Worm (Caenorhabditis elegans) whole organism, young adult: ENCODE results near the gene pei-1.

Source experiments
- B0261.1 ChIP-seq: sonication (generic microtip); optimal IDR thresholded peaks from 2 replicates; lab custom pipeline; 2016; ENCODE audit warnings: mild to moderate bottlenecking, missing genetic modification characterization, moderate library complexity, missing compliant biosample characterization
- C06A6.2 ChIP-seq: fragments of 200-800 bp; sonication (Bioruptor generic); conservative IDR thresholded peaks from 2 replicates; pipeline ENCODE4 v1.3.6; 2022; ENCODE audit warnings: missing genetic modification characterization, missing compliant biosample characterization
- F10E7.11 ChIP-seq: sonication (generic microtip); optimal IDR thresholded peaks from 2 replicates; lab custom pipeline; 2017; ENCODE audit warnings: mild to moderate bottlenecking, missing genetic modification characterization, moderate library complexity, missing compliant biosample characterization
- F23B12.7 ChIP-seq: sonication (generic microtip); optimal IDR thresholded peaks from 2 replicates; lab custom pipeline; 2017; ENCODE audit warnings: missing genetic modification characterization, mild to moderate bottlenecking, missing compliant biosample characterization, antibody characterized with exemption, moderate library complexity; ENCODE audit not compliant: insufficient read depth
- F33H1.4 ChIP-seq: fragments of 200-800 bp; sonication (Bioruptor generic); IDR thresholded peaks from 2 replicates; pipeline ENCODE4 v1.3.6; 2022; ENCODE audit warnings: missing genetic modification reagents, missing genetic modification characterization, missing compliant biosample characterization
- F57A8.1 ChIP-seq: fragments of 200-800 bp; sonication (Bioruptor generic); optimal IDR thresholded peaks from 2 replicates; lab custom pipeline; 2018; ENCODE audit warnings: mild to moderate bottlenecking, missing genetic modification characterization, moderate library complexity, missing compliant biosample characterization
- F57C9.4 ChIP-seq: sonication (generic microtip); optimal IDR thresholded peaks from 2 replicates; lab custom pipeline; 2017; ENCODE audit warnings: mild to moderate bottlenecking, missing genetic modification characterization, missing compliant biosample characterization
- K12H6.12 ChIP-seq: fragments of 200-800 bp; sonication (Bioruptor generic); optimal IDR thresholded peaks from 2 replicates; lab custom pipeline; 2018; ENCODE audit warnings: mild to moderate bottlenecking, missing genetic modification characterization, missing compliant biosample characterization
- T07F8.4 ChIP-seq: sonication (generic microtip); optimal IDR thresholded peaks from 2 replicates; lab custom pipeline; 2016; ENCODE audit warnings: mild to moderate bottlenecking, missing genetic modification characterization, moderate library complexity, missing compliant biosample characterization
- T26A5.8 ChIP-seq: sonication (generic microtip); optimal IDR thresholded peaks from 2 replicates; lab custom pipeline; 2016; ENCODE audit warnings: missing genetic modification characterization, missing compliant biosample characterization
- Y53G8AR.9 ChIP-seq: fragments of 200-800 bp; sonication (Bioruptor generic); conservative IDR thresholded peaks from 2 replicates; pipeline ENCODE4 v1.3.6; 2022; ENCODE audit warnings: missing genetic modification reagents, missing genetic modification characterization, missing compliant biosample characterization
- Y79H2A.3 ChIP-seq: fragments of 200-800 bp; sonication (Bioruptor generic); conservative IDR thresholded peaks from 2 replicates; pipeline ENCODE4 v1.3.6; 2022; ENCODE audit warnings: missing genetic modification reagents, missing genetic modification characterization, missing compliant biosample characterization
- akir-1 ChIP-seq: fragments of 200-800 bp; sonication (Bioruptor generic); optimal IDR thresholded peaks from 2 replicates; lab custom pipeline; 2018; ENCODE audit warnings: mild to moderate bottlenecking, missing genetic modification characterization, moderate library complexity, missing compliant biosample characterization
- aptf-3 ChIP-seq: fragments of 200-800 bp; sonication (Bioruptor generic); IDR thresholded peaks from 2 replicates; pipeline ENCODE4 v1.3.6; 2022; ENCODE audit warnings: missing genetic modification characterization, missing compliant biosample characterization
- attf-6 ChIP-seq: fragments of 200-800 bp; sonication (Bioruptor generic); IDR thresholded peaks from 2 replicates; pipeline ENCODE4 v1.3.6; 2022; ENCODE audit warnings: missing genetic modification reagents, missing genetic modification characterization, missing compliant biosample characterization
- ccch-3 ChIP-seq: fragments of 200-800 bp; sonication (Bioruptor generic); optimal IDR thresholded peaks from 2 replicates; lab custom pipeline; 2018; ENCODE audit warnings: mild to moderate bottlenecking, missing genetic modification characterization, missing compliant biosample characterization
- ceh-40 ChIP-seq: fragments of 200-800 bp; sonication (Bioruptor generic); IDR thresholded peaks from 2 replicates; pipeline ENCODE4 v1.3.6; 2022; ENCODE audit warnings: missing genetic modification characterization, missing compliant biosample characterization
- ceh-58 ChIP-seq: fragments of 200-800 bp; sonication (Bioruptor generic); IDR thresholded peaks from 2 replicates; pipeline ENCODE4 v1.3.6; 2022; ENCODE audit warnings: missing genetic modification characterization, missing compliant biosample characterization
- ceh-91 ChIP-seq: fragments of 200-800 bp; sonication (Bioruptor generic); IDR thresholded peaks from 2 replicates; pipeline ENCODE4 v1.3.6; 2022; ENCODE audit warnings: missing genetic modification reagents, missing genetic modification characterization, missing compliant biosample characterization
- die-1 ChIP-seq: sonication (generic microtip); optimal IDR thresholded peaks from 2 replicates; lab custom pipeline; 2016; ENCODE audit warnings: missing genotype, mild to moderate bottlenecking, missing genetic modification characterization, missing compliant biosample characterization
- dpff-1 ChIP-seq: sonication (generic microtip); optimal IDR thresholded peaks from 2 replicates; lab custom pipeline; 2017; ENCODE audit warnings: mild to moderate bottlenecking, missing genetic modification characterization, missing compliant biosample characterization
- egl-44 ChIP-seq: fragments of 200-800 bp; sonication (Bioruptor generic); IDR thresholded peaks from 2 replicates; pipeline ENCODE4 v1.3.6; 2022; ENCODE audit warnings: missing genetic modification reagents, missing genetic modification characterization, missing compliant biosample characterization
- egrh-3 ChIP-seq: fragments of 200-800 bp; sonication (Bioruptor generic); IDR thresholded peaks from 2 replicates; pipeline ENCODE4 v1.3.6; 2022; ENCODE audit warnings: missing genetic modification reagents, missing genetic modification characterization, missing compliant biosample characterization
- ets-4 ChIP-seq: fragments of 200-800 bp; sonication (Bioruptor generic); optimal IDR thresholded peaks from 2 replicates; lab custom pipeline; 2018; ENCODE audit warnings: mild to moderate bottlenecking, missing genetic modification characterization, missing compliant biosample characterization
- lin-54 ChIP-seq: fragments of 200-800 bp; sonication (Bioruptor generic); optimal IDR thresholded peaks from 2 replicates; lab custom pipeline; 2018; ENCODE audit warnings: mild to moderate bottlenecking, missing genetic modification characterization, missing compliant biosample characterization
- mes-4 ChIP-seq: sonication (generic microtip); optimal IDR thresholded peaks from 2 replicates; lab custom pipeline; 2016; ENCODE audit warnings: missing genotype, missing genetic modification characterization, missing compliant biosample characterization
- nhr-120 ChIP-seq: fragments of 200-800 bp; sonication (Bioruptor generic); IDR thresholded peaks from 2 replicates; pipeline ENCODE4 v1.3.6; 2022; ENCODE audit warnings: missing genetic modification characterization, missing compliant biosample characterization
- nhr-80 ChIP-seq: sonication (generic microtip); optimal IDR thresholded peaks from 2 replicates; lab custom pipeline; 2016; ENCODE audit warnings: missing genetic modification characterization, missing compliant biosample characterization
- pbrm-1 ChIP-seq: fragments of 200-800 bp; sonication (Bioruptor generic); IDR thresholded peaks from 2 replicates; pipeline ENCODE4 v1.3.6; 2022; ENCODE audit warnings: missing genetic modification reagents, missing genetic modification characterization, missing compliant biosample characterization
- rec-8 ChIP-seq, 2 experiments: sonication (generic microtip); optimal IDR thresholded peaks; 2 replicates each; lab custom pipeline; 2016; ENCODE audit warnings: mild to moderate bottlenecking in 2 of 2, missing genetic modification characterization in 2 of 2, missing genetic modification reagents in 2 of 2, missing genotype in 2 of 2, missing biosample characterization in 1 of 2, missing compliant biosample characterization in 1 of 2, moderate library complexity in 1 of 2
- repo-1 ChIP-seq: sonication (generic microtip); optimal IDR thresholded peaks from 2 replicates; lab custom pipeline; 2017; ENCODE audit warnings: mild to moderate bottlenecking, missing genetic modification characterization, missing compliant biosample characterization
- sea-2 ChIP-seq: fragments of 200-800 bp; sonication (Bioruptor generic); IDR thresholded peaks from 2 replicates; pipeline ENCODE4 v1.3.6; 2022; ENCODE audit warnings: missing genetic modification characterization, missing compliant biosample characterization
- snpc-1.1 ChIP-seq: sonication (generic microtip); optimal IDR thresholded peaks from 2 replicates; lab custom pipeline; 2017; ENCODE audit warnings: missing genetic modification characterization, mild to moderate bottlenecking, missing compliant biosample characterization, antibody characterized with exemption, moderate library complexity, missing genotype, missing genetic modification reagents; ENCODE audit not compliant: insufficient read depth
- somi-1 ChIP-seq: fragments of 200-800 bp; sonication (Bioruptor generic); optimal IDR thresholded peaks from 2 replicates; lab custom pipeline; 2018; ENCODE audit warnings: mild to moderate bottlenecking, missing genetic modification characterization, missing compliant biosample characterization
- sptf-2 ChIP-seq: fragments of 200-800 bp; sonication (Bioruptor generic); optimal IDR thresholded peaks from 2 replicates; lab custom pipeline; 2018; ENCODE audit warnings: mild to moderate bottlenecking, missing genetic modification characterization, missing compliant biosample characterization
- tlf-1 ChIP-seq: fragments of 200-800 bp; sonication (Bioruptor generic); optimal IDR thresholded peaks from 2 replicates; lab custom pipeline; 2018; ENCODE audit warnings: mild to moderate bottlenecking, missing genetic modification characterization, missing compliant biosample characterization
- unc-62 ChIP-seq: fragments of 150-350 bp; optimal IDR thresholded peaks from 2 replicates; lab custom pipeline; 2014; ENCODE audit warnings: missing biosample characterization, missing genetic modification reagents, missing genetic modification characterization
- zfh-2 ChIP-seq: fragments of 200-800 bp; sonication (Bioruptor generic); conservative IDR thresholded peaks from 2 replicates; pipeline ENCODE4 v1.3.6; 2022; ENCODE audit warnings: missing genetic modification reagents, missing genetic modification characterization, missing compliant biosample characterization
- ztf-26 ChIP-seq: sonication (generic microtip); optimal IDR thresholded peaks from 2 replicates; lab custom pipeline; 2017; ENCODE audit warnings: missing genetic modification characterization, missing compliant biosample characterization
- ztf-3 ChIP-seq: fragments of 200-800 bp; sonication (Bioruptor generic); optimal IDR thresholded peaks from 2 replicates; lab custom pipeline; 2018; ENCODE audit warnings: mild to moderate bottlenecking, missing genetic modification characterization, missing compliant biosample characterization

The pei-1 gene

ce11 chrIV:9584352-9584751 is 8.0 kb downstream of the pei-1 start:
- no peak for TF ChIP-seq ets-4 (GFP tag; lab: Kevin White, UChicago)
- no peak for TF ChIP-seq ztf-26 (tag; lab: Kevin White, UChicago)
- no peak for TF ChIP-seq T07F8.4 (tag; lab: Kevin White, UChicago)
- TF ChIP-seq die-1 (tag; lab: Kevin White, UChicago), result no peak
- no peak for TF ChIP-seq F23B12.7
- TF ChIP-seq sea-2 (GFP tag; lab: Robert Waterston, UW), result no peak
- no peak for TF ChIP-seq B0261.1
- TF ChIP-seq egl-44, result no peak
- TF ChIP-seq Y53G8AR.9 (GFP tag; lab: Robert Waterston, UW), result no peak
- no peak for TF ChIP-seq nhr-120 (GFP tag; lab: Robert Waterston, UW)

ce11 chrIV:9580021-9580420 is 12.3 kb downstream of the pei-1 start, which contains the start of gene npr-2:
Gene npr-2, minus strand, starts transcription at chrIV:9580121.
- TF ChIP-seq ceh-58 (GFP tag; lab: Robert Waterston, UW) (no peak), unc-62 (GFP tag; lab: Kevin White, UChicago) (no peak), ceh-40 (GFP tag; lab: Robert Waterston, UW) (no peak), lin-54 (GFP tag; lab: Kevin White, UChicago) (no peak), C06A6.2 (GFP tag; lab: Robert Waterston, UW) (no peak), ccch-3 (GFP tag; lab: Kevin White, UChicago) (no peak), F57A8.1 (GFP tag; lab: Kevin White, UChicago) (no peak), egrh-3 (GFP tag; lab: Robert Waterston, UW) (no peak), dpff-1 (tag; lab: Kevin White, UChicago) (no peak), aptf-3 (no peak), nhr-80 (no peak), zfh-2 (GFP tag; lab: Robert Waterston, UW) (no peak), snpc-1.1 (tag; lab: Kevin White, UChicago) (no peak), repo-1 (no peak)

ce11 chrIV:9566505-9566904 is 25.8 kb downstream of the pei-1 start, which contains the start of gene lron-14:
Gene lron-14, minus strand, starts transcription at chrIV:9566605.
- no peak for TF ChIP-seq rec-8 (tag; optimal IDR thresholded peaks at IDR 0.05; lab: Kevin White, UChicago)
- no peak for TF ChIP-seq K12H6.12
- TF ChIP-seq pbrm-1 (GFP tag; lab: Robert Waterston, UW), result no peak
- no peak for TF ChIP-seq somi-1 (GFP tag; lab: Kevin White, UChicago)
- no peak for TF ChIP-seq tlf-1 (GFP tag; lab: Kevin White, UChicago)
- TF ChIP-seq ztf-3, result no peak
- no peak for TF ChIP-seq F33H1.4 (GFP tag; lab: Robert Waterston, UW)
- TF ChIP-seq T26A5.8 (tag; lab: Kevin White, UChicago), result no peak
- no peak for TF ChIP-seq attf-6 (GFP tag; lab: Robert Waterston, UW)
- TF ChIP-seq F57C9.4 (tag; lab: Kevin White, UChicago), result no peak
- no peak for TF ChIP-seq akir-1 (GFP tag; lab: Kevin White, UChicago)
- no peak for TF ChIP-seq F10E7.11 (tag; lab: Kevin White, UChicago)
- TF ChIP-seq Y79H2A.3 (GFP tag; lab: Robert Waterston, UW), result no peak
- TF ChIP-seq ets-4 (GFP tag; lab: Kevin White, UChicago), result no peak
- no peak for TF ChIP-seq mes-4 (tag; lab: Kevin White, UChicago)
- no peak for TF ChIP-seq sptf-2 (GFP tag; lab: Kevin White, UChicago)
- no peak for TF ChIP-seq ceh-91 (GFP tag; lab: Robert Waterston, UW)
